Worm (Caenorhabditis elegans) whole organism, early embryonic: Measurements from ENCODE around the gene lpd-7.

Source experiments
- B0310.2 ChIP-seq: sonication (generic microtip); optimal IDR thresholded peaks from 2 replicates; lab custom pipeline; 2016; ENCODE audit warnings: mild to moderate bottlenecking, missing genetic modification characterization, missing compliant biosample characterization
- F13C5.2 ChIP-seq: sonication (generic microtip); optimal IDR thresholded peaks from 2 replicates; lab custom pipeline; 2017; ENCODE audit warnings: mild to moderate bottlenecking, missing genetic modification characterization, inconsistent platforms, missing compliant biosample characterization
- aly-1 ChIP-seq: sonication (generic microtip); optimal IDR thresholded peaks from 2 replicates; lab custom pipeline; 2016; ENCODE audit warnings: missing genetic modification characterization, missing compliant biosample characterization
- ama-1 ChIP-seq: fragments of 150-350 bp; optimal IDR thresholded peaks from 2 replicates; lab custom pipeline; 2014
- ets-7 ChIP-seq: sonication (generic microtip); optimal IDR thresholded peaks from 2 replicates; lab custom pipeline; 2016; ENCODE audit warnings: missing genotype, missing genetic modification characterization, missing compliant biosample characterization
- flt-1 ChIP-seq: fragments of 200-800 bp; sonication (Bioruptor generic); IDR thresholded peaks from 2 replicates; pipeline ENCODE4 v1.3.6; 2022; ENCODE audit warnings: missing genetic modification characterization, missing compliant biosample characterization
- hmbx-1 ChIP-seq: sonication (generic microtip); optimal IDR thresholded peaks from 2 replicates; lab custom pipeline; 2016; ENCODE audit warnings: mild to moderate bottlenecking, missing genetic modification characterization, missing compliant biosample characterization
- hmg-4 ChIP-seq: fragments of 200-800 bp; sonication (Bioruptor generic); optimal IDR thresholded peaks from 2 replicates; lab custom pipeline; 2018; ENCODE audit warnings: mild to moderate bottlenecking, missing genetic modification characterization, missing compliant biosample characterization
- hnd-1 ChIP-seq: sonication (generic microtip); optimal IDR thresholded peaks from 2 replicates; lab custom pipeline; 2016; ENCODE audit warnings: missing genetic modification characterization, missing compliant biosample characterization
- tbx-11 ChIP-seq: fragments of 200-800 bp; sonication (Bioruptor generic); IDR thresholded peaks from 2 replicates; pipeline ENCODE4 v1.3.6; 2022; ENCODE audit warnings: missing genetic modification characterization, missing compliant biosample characterization
- tbx-37 ChIP-seq: fragments of 200-800 bp; sonication (Bioruptor generic); conservative IDR thresholded peaks from 2 replicates; pipeline ENCODE4 v1.3.6; 2022; ENCODE audit warnings: missing genetic modification reagents, missing genetic modification characterization, missing compliant biosample characterization

DNA sequence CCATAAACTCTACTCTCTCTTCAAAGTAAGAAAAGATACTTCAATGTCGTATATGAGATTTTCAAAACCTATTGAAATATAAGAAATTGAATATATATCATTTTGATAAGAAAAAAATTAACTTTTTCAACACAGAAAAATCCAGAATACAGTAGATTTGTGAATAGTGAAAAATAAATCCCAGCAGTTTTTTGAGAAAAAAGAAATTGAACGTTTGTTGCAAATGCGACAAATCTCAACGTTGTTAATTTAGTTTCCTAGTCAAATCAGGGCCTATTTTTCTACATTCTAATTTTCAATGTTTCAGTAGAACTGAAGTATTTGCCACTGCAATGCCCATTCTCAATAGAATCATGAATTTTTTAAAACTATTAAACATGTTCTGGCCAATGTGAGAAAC is 41.4 kb downstream of the lpd-7 start, which contains the start of gene T04A6.2:
- TF ChIP-seq ama-1 (lab: Kevin White, UChicago), result no peak
- no peak for TF ChIP-seq flt-1
- TF ChIP-seq tbx-11 (GFP tag; lab: Robert Waterston, UW), result no peak
- TF ChIP-seq hmbx-1 (tag; lab: Kevin White, UChicago), result no peak
- no peak for TF ChIP-seq F13C5.2 (tag; lab: Kevin White, UChicago)
- TF ChIP-seq hnd-1 (tag; lab: Kevin White, UChicago), result no peak
- no peak for TF ChIP-seq aly-1 (tag; lab: Kevin White, UChicago)
- TF ChIP-seq hmg-4 (GFP tag; lab: Kevin White, UChicago), result no peak
- no peak for TF ChIP-seq B0310.2
- no peak for TF ChIP-seq tbx-37 (GFP tag; lab: Robert Waterston, UW)
- no peak for TF ChIP-seq ets-7
